Fruit fly (Drosophila melanogaster) whole organism, embryonic: ENCODE data around the gene witty.

Source experiments
- Abd-B ChIP-seq: fragments of 200-800 bp; sonication (Bioruptor generic); optimal IDR thresholded peaks from 2 replicates; lab custom pipeline; 2018; ENCODE audit warnings: missing biosample characterization, mild to moderate bottlenecking, missing genetic modification characterization, moderate library complexity
- Atf6 ChIP-seq: fragments of 200-800 bp; sonication (Bioruptor generic); IDR thresholded peaks from 2 replicates; pipeline ENCODE4 v1.3.6; 2022; ENCODE audit warnings: missing biosample characterization, missing genetic modification characterization
- B-H2 ChIP-seq: fragments of 200-800 bp; sonication (Bioruptor generic); optimal IDR thresholded peaks from 2 replicates; lab custom pipeline; 2018; ENCODE audit warnings: missing biosample characterization, mild to moderate bottlenecking, missing genetic modification characterization
- CG10267 ChIP-seq: fragments of 200-800 bp; sonication (Bioruptor generic); optimal IDR thresholded peaks from 2 replicates; lab custom pipeline; 2018; ENCODE audit warnings: missing biosample characterization, mild to moderate bottlenecking, missing genetic modification characterization, moderate library complexity
- CG10431 ChIP-seq: fragments of 200-800 bp; sonication (Bioruptor generic); optimal IDR thresholded peaks from 3 replicates; lab custom pipeline; 2018; ENCODE audit warnings: missing biosample characterization, mild to moderate bottlenecking, missing genetic modification characterization
- CG10462 ChIP-seq: fragments of 200-800 bp; sonication (Bioruptor generic); optimal IDR thresholded peaks from 2 replicates; lab custom pipeline; 2016; ENCODE audit warnings: missing biosample characterization, missing genetic modification characterization
- CG11247 ChIP-seq: fragments of 200-800 bp; sonication (Bioruptor generic); IDR thresholded peaks from 2 replicates; pipeline ENCODE4 v1.3.6; 2022; ENCODE audit warnings: missing biosample characterization, missing genetic modification characterization
- CG12071 ChIP-seq: fragments of 200-800 bp; sonication (Bioruptor generic); optimal IDR thresholded peaks from 3 replicates; lab custom pipeline; 2018; ENCODE audit warnings: missing biosample characterization, mild to moderate bottlenecking, missing genetic modification characterization
- CG12942 ChIP-seq: fragments of 200-800 bp; sonication (Bioruptor generic); optimal IDR thresholded peaks from 3 replicates; lab custom pipeline; 2016; ENCODE audit warnings: missing biosample characterization, missing genetic modification characterization
- CG13424 ChIP-seq: fragments of 200-800 bp; sonication (Bioruptor generic); optimal IDR thresholded peaks from 2 replicates; lab custom pipeline; 2019; ENCODE audit warnings: missing biosample characterization, mild to moderate bottlenecking, missing genetic modification characterization, moderate library complexity
- CG1529 ChIP-seq: fragments of 200-800 bp; sonication (Bioruptor generic); optimal IDR thresholded peaks from 3 replicates; lab custom pipeline; 2018; ENCODE audit warnings: missing biosample characterization, missing genetic modification characterization
- CG1603 ChIP-seq: fragments of 200-800 bp; sonication (Bioruptor generic); optimal IDR thresholded peaks from 2 replicates; lab custom pipeline; 2019; ENCODE audit warnings: missing biosample characterization, mild to moderate bottlenecking, missing genetic modification characterization, moderate library complexity
- CG16779 ChIP-seq: fragments of 200-800 bp; sonication (Bioruptor generic); IDR thresholded peaks from 2 replicates; pipeline ENCODE4 v1.3.6; 2022; ENCODE audit warnings: missing biosample characterization, missing genetic modification characterization
- CG17912 ChIP-seq: fragments of 200-800 bp; sonication (Bioruptor generic); optimal IDR thresholded peaks from 2 replicates; lab custom pipeline; 2018; ENCODE audit warnings: missing biosample characterization, mild to moderate bottlenecking, missing genetic modification characterization
- CG1832 ChIP-seq: fragments of 200-800 bp; sonication (Bioruptor generic); optimal IDR thresholded peaks from 2 replicates; lab custom pipeline; 2017; ENCODE audit warnings: missing biosample characterization, mild to moderate bottlenecking, missing genetic modification characterization, inconsistent platforms
- CG31441 ChIP-seq: fragments of 200-800 bp; sonication (Bioruptor generic); IDR thresholded peaks from 2 replicates; pipeline ENCODE4 v1.3.6; 2022; ENCODE audit warnings: missing biosample characterization, missing genetic modification characterization
- CG34224 ChIP-seq: fragments of 200-800 bp; sonication (Bioruptor generic); IDR thresholded peaks from 3 replicates; pipeline ENCODE4 v1.3.6; 2022; ENCODE audit warnings: missing biosample characterization, missing genetic modification characterization; ENCODE audit not compliant: partially characterized antibody
- CG4360 ChIP-seq: fragments of 200-800 bp; sonication (Bioruptor generic); IDR thresholded peaks from 2 replicates; pipeline ENCODE4 v1.3.6; 2022; ENCODE audit warnings: missing biosample characterization, missing genetic modification characterization
- CG4617 ChIP-seq: fragments of 200-800 bp; sonication (Bioruptor generic); optimal IDR thresholded peaks from 3 replicates; lab custom pipeline; 2016; ENCODE audit warnings: missing biosample characterization, missing genetic modification characterization, borderline replicate concordance
- CG7357 ChIP-seq: fragments of 200-800 bp; sonication (Bioruptor generic); IDR thresholded peaks from 3 replicates; pipeline ENCODE4 v1.3.6; 2022; ENCODE audit warnings: missing biosample characterization, missing genetic modification characterization
- CG9797 ChIP-seq: fragments of 200-800 bp; sonication (Bioruptor generic); optimal IDR thresholded peaks from 3 replicates; lab custom pipeline; 2018; ENCODE audit warnings: missing biosample characterization, mild to moderate bottlenecking, missing genetic modification characterization
- CG9817 ChIP-seq: fragments of 200-800 bp; sonication (Bioruptor generic); optimal IDR thresholded peaks from 2 replicates; lab custom pipeline; 2018; ENCODE audit warnings: missing biosample characterization, mild to moderate bottlenecking, missing genetic modification characterization, moderate library complexity
- Hmr ChIP-seq: fragments of 200-800 bp; sonication (Bioruptor generic); optimal IDR thresholded peaks from 3 replicates; lab custom pipeline; 2017; ENCODE audit warnings: mild to moderate bottlenecking, missing biosample characterization, missing genetic modification reagents, missing genetic modification characterization
- Meics ChIP-seq: fragments of 200-800 bp; sonication (Bioruptor generic); optimal IDR thresholded peaks from 2 replicates; lab custom pipeline; 2017; ENCODE audit warnings: missing biosample characterization, mild to moderate bottlenecking, missing genetic modification characterization
- Ptx1 ChIP-seq: fragments of 200-800 bp; sonication (Bioruptor generic); IDR thresholded peaks from 2 replicates; pipeline ENCODE4 v1.3.6; 2022; ENCODE audit warnings: missing biosample characterization, missing genetic modification characterization
- Rfx ChIP-seq: fragments of 200-800 bp; sonication (Bioruptor generic); IDR thresholded peaks from 2 replicates; pipeline ENCODE4 v1.3.6; 2022; ENCODE audit warnings: missing biosample characterization, missing genetic modification characterization
- al ChIP-seq: fragments of 200-800 bp; sonication (Bioruptor generic); IDR thresholded peaks from 2 replicates; pipeline ENCODE4 v1.3.6; 2022; ENCODE audit warnings: missing biosample characterization, missing genetic modification characterization
- bowl ChIP-seq: fragments of 200-800 bp; sonication (Bioruptor generic); IDR thresholded peaks from 2 replicates; pipeline ENCODE4 v1.3.6; 2022; ENCODE audit warnings: missing biosample characterization, missing genetic modification characterization
- btn ChIP-seq: fragments of 200-800 bp; sonication (Bioruptor generic); optimal IDR thresholded peaks from 2 replicates; lab custom pipeline; 2016; ENCODE audit warnings: missing biosample characterization, missing genetic modification characterization
- cas ChIP-seq: fragments of 200-800 bp; sonication (Bioruptor generic); IDR thresholded peaks from 2 replicates; pipeline ENCODE4 v1.3.6; 2022; ENCODE audit warnings: missing biosample characterization, missing genetic modification characterization
- cwo ChIP-seq: fragments of 200-800 bp; sonication (Bioruptor generic); optimal IDR thresholded peaks from 3 replicates; lab custom pipeline; 2017; ENCODE audit warnings: missing biosample characterization, missing genetic modification characterization, mild to moderate bottlenecking, moderate library complexity, missing genetic modification reagents
- emc ChIP-seq: fragments of 200-800 bp; sonication (Bioruptor generic); optimal IDR thresholded peaks from 2 replicates; lab custom pipeline; 2016; ENCODE audit warnings: missing biosample characterization, missing genetic modification characterization
- gce ChIP-seq: fragments of 200-800 bp; sonication (Bioruptor generic); IDR thresholded peaks from 3 replicates; pipeline ENCODE4 v1.3.6; 2022; ENCODE audit warnings: missing biosample characterization, missing genetic modification characterization
- gro ChIP-seq: fragments of 200-800 bp; sonication (Bioruptor generic); optimal IDR thresholded peaks from 2 replicates; lab custom pipeline; 2016; ENCODE audit warnings: missing biosample characterization, missing genetic modification characterization
- gsb-n ChIP-seq: fragments of 200-800 bp; sonication (Bioruptor generic); optimal IDR thresholded peaks from 3 replicates; lab custom pipeline; 2018; ENCODE audit warnings: missing biosample characterization, mild to moderate bottlenecking, missing genetic modification characterization
- klu ChIP-seq: fragments of 200-800 bp; sonication (Bioruptor generic); IDR thresholded peaks from 2 replicates; pipeline ENCODE4 v1.3.6; 2022; ENCODE audit warnings: missing biosample characterization, missing genetic modification characterization
- lab ChIP-seq: fragments of 200-800 bp; sonication (Bioruptor generic); optimal IDR thresholded peaks from 3 replicates; lab custom pipeline; 2017; ENCODE audit warnings: missing biosample characterization, missing genetic modification characterization, mild to moderate bottlenecking, moderate library complexity, missing genetic modification reagents
- mld ChIP-seq: fragments of 200-800 bp; sonication (Bioruptor generic); IDR thresholded peaks from 3 replicates; pipeline ENCODE4 v1.3.6; 2022; ENCODE audit warnings: missing biosample characterization, missing genetic modification characterization; ENCODE audit not compliant: partially characterized antibody
- nau ChIP-seq: fragments of 200-800 bp; sonication (Bioruptor generic); optimal IDR thresholded peaks from 3 replicates; lab custom pipeline; 2017; ENCODE audit warnings: missing biosample characterization, mild to moderate bottlenecking, missing genetic modification characterization, missing genetic modification reagents
- onecut ChIP-seq: fragments of 200-800 bp; sonication (Bioruptor generic); IDR thresholded peaks from 2 replicates; pipeline ENCODE4 v1.3.6; 2022; ENCODE audit warnings: missing biosample characterization, missing genetic modification characterization
- pita ChIP-seq: fragments of 200-800 bp; sonication (Bioruptor generic); optimal IDR thresholded peaks from 2 replicates; lab custom pipeline; 2017; ENCODE audit warnings: missing biosample characterization, mild to moderate bottlenecking, missing genetic modification characterization
- ro ChIP-seq: fragments of 200-800 bp; sonication (Bioruptor generic); IDR thresholded peaks from 2 replicates; pipeline ENCODE4 v1.3.6; 2022; ENCODE audit warnings: missing biosample characterization, missing genetic modification characterization
- row ChIP-seq: fragments of 200-800 bp; sonication (Bioruptor generic); IDR thresholded peaks from 3 replicates; pipeline ENCODE4 v1.3.6; 2022; ENCODE audit warnings: missing biosample characterization, missing genetic modification characterization
- sd ChIP-seq: fragments of 200-800 bp; sonication (Bioruptor generic); optimal IDR thresholded peaks from 3 replicates; lab custom pipeline; 2018; ENCODE audit warnings: missing biosample characterization, mild to moderate bottlenecking, missing genetic modification characterization, moderate library complexity
- sna ChIP-seq: fragments of 200-800 bp; sonication (Bioruptor generic); IDR thresholded peaks from 2 replicates; pipeline ENCODE4 v1.3.6; 2022; ENCODE audit warnings: missing biosample characterization, missing genetic modification characterization; ENCODE audit not compliant: partially characterized antibody
- ssp ChIP-seq: fragments of 200-800 bp; sonication (Bioruptor generic); IDR thresholded peaks from 2 replicates; pipeline ENCODE4 v1.3.6; 2022; ENCODE audit warnings: missing biosample characterization, missing genetic modification characterization
- tx ChIP-seq: fragments of 200-800 bp; sonication (Bioruptor generic); optimal IDR thresholded peaks from 2 replicates; lab custom pipeline; 2016; ENCODE audit warnings: missing biosample characterization, missing genetic modification characterization
- wek ChIP-seq: fragments of 200-800 bp; sonication (Bioruptor generic); optimal IDR thresholded peaks from 3 replicates; lab custom pipeline; 2018; ENCODE audit warnings: missing biosample characterization, mild to moderate bottlenecking, missing genetic modification characterization, moderate library complexity

Gene witty

dm6 chr2L:8370364-8371326, 32.6 kb downstream of the witty start, which contains the start of gene CG17292:
Gene CG17292, plus strand, starts transcription at chr2L:8370454.
- TF ChIP-seq Atf6 = peak; percentile 86
- peak; percentile 74 for TF ChIP-seq B-H2 (GFP tag; lab: Kevin White, UChicago)
- TF ChIP-seq CG17912 (GFP tag; lab: Kevin White, UChicago) = peak; percentile 45
- peak; percentile 59; the same call in 1 of the 2 replicates for TF ChIP-seq bowl (GFP tag; lab: Robert Waterston, UW)
- TF ChIP-seq lab (GFP tag; lab: Kevin White, UChicago) = peak; percentile 81
- no peak for TF ChIP-seq ro (GFP tag; lab: Robert Waterston, UW)
- TF ChIP-seq Ptx1 (GFP tag; lab: Robert Waterston, UW) = no peak
- no peak for TF ChIP-seq pita (GFP tag; lab: Kevin White, UChicago)
- peak; percentile 61 for TF ChIP-seq CG1603 (tag; lab: Kevin White, UChicago)
- peak; percentile 67 for TF ChIP-seq Meics
- peak; percentile 89 for TF ChIP-seq sna (GFP tag; lab: Robert Waterston, UW)
- peak; percentile 97 for TF ChIP-seq sd (tag; lab: Kevin White, UChicago)
- TF ChIP-seq CG9817 (tag; lab: Kevin White, UChicago) = peak; percentile 17
- TF ChIP-seq wek (GFP tag; lab: Kevin White, UChicago) = peak; percentile 64
- peak; percentile 76 for TF ChIP-seq nau (GFP tag; lab: Kevin White, UChicago)
- peak; percentile 88 for TF ChIP-seq CG34224 (GFP tag; lab: Robert Waterston, UW)
- peak; percentile 52 for TF ChIP-seq cwo (GFP tag; lab: Kevin White, UChicago)
- TF ChIP-seq gce = peak; percentile 75; the same call in 1 of the 3 replicates
- TF ChIP-seq btn (GFP tag; lab: Kevin White, UChicago) = no peak
- peak; percentile 14; the same call in 1 of the 2 replicates for TF ChIP-seq ssp (GFP tag; lab: Robert Waterston, UW)
- TF ChIP-seq CG4617 (GFP tag; lab: Kevin White, UChicago) = peak; percentile 23
- no peak for TF ChIP-seq klu (GFP tag; lab: Robert Waterston, UW)
- TF ChIP-seq Abd-B (GFP tag; lab: Kevin White, UChicago) = no peak
- peak; percentile 16 for TF ChIP-seq CG10267 (tag; lab: Kevin White, UChicago)
- TF ChIP-seq Rfx (GFP tag; lab: Robert Waterston, UW) = peak; percentile 82
- peak; percentile 66 for TF ChIP-seq gsb-n (tag; lab: Kevin White, UChicago)
- peak; percentile 62; the same call in 1 of the 2 replicates for TF ChIP-seq CG11247 (GFP tag; lab: Robert Waterston, UW)
- peak; percentile 71 for TF ChIP-seq gro (GFP tag; lab: Kevin White, UChicago)
- TF ChIP-seq tx (GFP tag; lab: Kevin White, UChicago) = no peak
- no peak for TF ChIP-seq CG4360 (GFP tag; lab: Robert Waterston, UW)
- TF ChIP-seq emc = no peak
- no peak for TF ChIP-seq CG1529 (GFP tag; lab: Kevin White, UChicago)
- peak; percentile 13 for TF ChIP-seq CG9797
- TF ChIP-seq CG7357 = 0 out of 3 replicates have a peak, but pooled peaks have one; percentile 27
- peak; percentile 64 for TF ChIP-seq CG12071 (GFP tag; lab: Kevin White, UChicago)
- peak; percentile 26 for TF ChIP-seq CG12942 (GFP tag; lab: Kevin White, UChicago)
- TF ChIP-seq Hmr (GFP tag; lab: Kevin White, UChicago) = peak; percentile 81
- TF ChIP-seq CG10462 (GFP tag; lab: Kevin White, UChicago) = no peak
- TF ChIP-seq mld = peak; percentile 79; the same call in 2 of the 3 replicates
- peak; percentile 60 for TF ChIP-seq row (GFP tag; lab: Robert Waterston, UW)
- no peak for TF ChIP-seq CG10431 (GFP tag; lab: Kevin White, UChicago)
- no peak for TF ChIP-seq al (GFP tag; lab: Robert Waterston, UW)
- TF ChIP-seq CG16779 (GFP tag; lab: Robert Waterston, UW) = peak; percentile 84
- TF ChIP-seq CG1832 (GFP tag; lab: Kevin White, UChicago) = no peak
- TF ChIP-seq cas = peak; percentile 40; the same call in 1 of the 2 replicates
- TF ChIP-seq CG31441 (GFP tag; lab: Robert Waterston, UW) = 0 out of 2 replicates have a peak, but pooled peaks have one; percentile 11
- peak; percentile 54; the same call in 1 of the 2 replicates for TF ChIP-seq onecut (GFP tag; lab: Robert Waterston, UW)
- peak; percentile 61 for TF ChIP-seq CG13424 (tag; lab: Kevin White, UChicago)
